Fruit fly (Drosophila melanogaster) whole organism, embryonic: Measurements from ENCODE around the gene CG43321.

ENCODE experiments used
- BEAF-32 ChIP-seq: fragments of 200-800 bp; sonication (Bioruptor generic); optimal IDR thresholded peaks from 3 replicates; lab custom pipeline; 2017; ENCODE audit warnings: missing biosample characterization, missing genetic modification characterization, mild to moderate bottlenecking, moderate library complexity, missing genetic modification reagents
- CG10321 ChIP-seq: fragments of 200-800 bp; sonication (Bioruptor generic); IDR thresholded peaks from 2 replicates; pipeline ENCODE4 v1.3.6; 2022; ENCODE audit warnings: missing biosample characterization, missing genetic modification characterization
- CG10431 ChIP-seq: fragments of 200-800 bp; sonication (Bioruptor generic); optimal IDR thresholded peaks from 3 replicates; lab custom pipeline; 2018; ENCODE audit warnings: missing biosample characterization, mild to moderate bottlenecking, missing genetic modification characterization
- CG10462 ChIP-seq: fragments of 200-800 bp; sonication (Bioruptor generic); optimal IDR thresholded peaks from 2 replicates; lab custom pipeline; 2016; ENCODE audit warnings: missing biosample characterization, missing genetic modification characterization
- CG10565 ChIP-seq: fragments of 200-800 bp; sonication (Bioruptor generic); optimal IDR thresholded peaks from 3 replicates; lab custom pipeline; 2016; ENCODE audit warnings: missing biosample characterization, mild to moderate bottlenecking, missing genetic modification characterization
- CG11093 ChIP-seq: fragments of 200-800 bp; sonication (Bioruptor generic); IDR thresholded peaks from 3 replicates; pipeline ENCODE4 v1.3.6; 2022; ENCODE audit warnings: missing biosample characterization, missing genetic modification characterization
- CG1602 ChIP-seq: fragments of 200-800 bp; sonication (Bioruptor generic); optimal IDR thresholded peaks from 3 replicates; lab custom pipeline; 2016; ENCODE audit warnings: missing biosample characterization, missing genetic modification characterization
- CG16815 ChIP-seq: fragments of 200-800 bp; sonication (Bioruptor generic); optimal IDR thresholded peaks from 3 replicates; lab custom pipeline; 2017; ENCODE audit warnings: missing biosample characterization, mild to moderate bottlenecking, missing genetic modification characterization
- CG2202 ChIP-seq: fragments of 200-800 bp; sonication (Bioruptor generic); optimal IDR thresholded peaks from 2 replicates; lab custom pipeline; 2018; ENCODE audit warnings: missing biosample characterization, mild to moderate bottlenecking, missing genetic modification characterization
- CG2678 ChIP-seq: fragments of 200-800 bp; sonication (Bioruptor generic); optimal IDR thresholded peaks from 3 replicates; lab custom pipeline; 2019; ENCODE audit warnings: missing biosample characterization, mild to moderate bottlenecking, missing genetic modification characterization, moderate library complexity
- CG30020 ChIP-seq: fragments of 200-800 bp; optimal IDR thresholded peaks from 2 replicates; lab custom pipeline; 2019; ENCODE audit warnings: missing biosample characterization, mild to moderate bottlenecking, missing genetic modification characterization, moderate library complexity
- CG31388 ChIP-seq: fragments of 200-800 bp; sonication (Bioruptor generic); optimal IDR thresholded peaks from 2 replicates; lab custom pipeline; 2016; ENCODE audit warnings: missing biosample characterization, missing genetic modification characterization
- CG33213 ChIP-seq: fragments of 200-800 bp; sonication (Bioruptor generic); optimal IDR thresholded peaks from 3 replicates; lab custom pipeline; 2016; ENCODE audit warnings: missing biosample characterization, missing genetic modification characterization
- CG5245 ChIP-seq: fragments of 200-800 bp; sonication (Bioruptor generic); optimal IDR thresholded peaks from 3 replicates; lab custom pipeline; 2016; ENCODE audit warnings: missing biosample characterization, missing genetic modification characterization
- CG6683 ChIP-seq: fragments of 200-800 bp; sonication (Bioruptor generic); optimal IDR thresholded peaks from 2 replicates; lab custom pipeline; 2017; ENCODE audit warnings: missing biosample characterization, mild to moderate bottlenecking, missing genetic modification characterization, missing genetic modification reagents
- CG7786 ChIP-seq: fragments of 200-800 bp; sonication (Bioruptor generic); optimal IDR thresholded peaks from 2 replicates; lab custom pipeline; 2016; ENCODE audit warnings: missing biosample characterization, missing genetic modification characterization
- CG9876 ChIP-seq: fragments of 200-800 bp; sonication (Bioruptor generic); optimal IDR thresholded peaks from 2 replicates; lab custom pipeline; 2016; ENCODE audit warnings: missing biosample characterization, missing genetic modification characterization
- Camta ChIP-seq: fragments of 200-800 bp; sonication (Bioruptor generic); optimal IDR thresholded peaks from 2 replicates; lab custom pipeline; 2016; ENCODE audit warnings: missing biosample characterization, missing genetic modification characterization
- Dll ChIP-seq: fragments of 200-800 bp; sonication (Bioruptor generic); IDR thresholded peaks from 4 replicates; pipeline ENCODE4 v1.3.6; 2022; ENCODE audit warnings: missing biosample characterization, missing genetic modification characterization; ENCODE audit not compliant: partially characterized antibody
- Fer2 ChIP-seq: fragments of 200-800 bp; sonication (Bioruptor generic); optimal IDR thresholded peaks from 2 replicates; lab custom pipeline; 2018; ENCODE audit warnings: missing biosample characterization, mild to moderate bottlenecking, missing genetic modification characterization, moderate library complexity
- H2.0 ChIP-seq: fragments of 200-800 bp; sonication (Bioruptor generic); IDR thresholded peaks from 2 replicates; pipeline ENCODE4 v1.3.6; 2022; ENCODE audit warnings: missing biosample characterization, missing genetic modification characterization
- Hr39 ChIP-seq: fragments of >200 bp; optimal IDR thresholded peaks from 2 replicates; lab custom pipeline; 2017
- Med ChIP-seq: fragments of 200-800 bp; sonication (Bioruptor generic); peaks from one replicate; lab custom pipeline; 2016; ENCODE audit warnings: missing biosample characterization, missing genetic modification characterization, mild to moderate bottlenecking, inconsistent platforms, moderate library complexity
- Meics ChIP-seq: fragments of 200-800 bp; sonication (Bioruptor generic); optimal IDR thresholded peaks from 2 replicates; lab custom pipeline; 2017; ENCODE audit warnings: missing biosample characterization, mild to moderate bottlenecking, missing genetic modification characterization
- NC2β ChIP-seq: fragments of 200-800 bp; sonication (Bioruptor generic); optimal IDR thresholded peaks from 2 replicates; lab custom pipeline; 2016; ENCODE audit warnings: missing biosample characterization, missing genetic modification characterization
- Opbp ChIP-seq: fragments of 200-800 bp; sonication (Bioruptor generic); IDR thresholded peaks from 3 replicates; pipeline ENCODE4 v1.3.6; 2022; ENCODE audit warnings: missing biosample characterization, missing genetic modification characterization; ENCODE audit not compliant: partially characterized antibody
- PHDP ChIP-seq: fragments of 200-800 bp; sonication (Bioruptor generic); optimal IDR thresholded peaks from 3 replicates; lab custom pipeline; 2018; ENCODE audit warnings: missing biosample characterization, mild to moderate bottlenecking, missing genetic modification characterization, moderate library complexity
- Six4 ChIP-seq: fragments of 200-800 bp; sonication (Bioruptor generic); optimal IDR thresholded peaks from 2 replicates; lab custom pipeline; 2016; ENCODE audit warnings: missing biosample characterization, missing genetic modification characterization
- YL-1 ChIP-seq: fragments of 200-800 bp; sonication (Bioruptor generic); optimal IDR thresholded peaks from 3 replicates; lab custom pipeline; 2017; ENCODE audit warnings: missing biosample characterization, mild to moderate bottlenecking, missing genetic modification characterization
- bcd ChIP-seq: fragments of 200-800 bp; sonication (Bioruptor generic); optimal IDR thresholded peaks from 2 replicates; lab custom pipeline; 2017; ENCODE audit warnings: missing biosample characterization, mild to moderate bottlenecking, missing genetic modification characterization
- caup ChIP-seq: fragments of 200-800 bp; sonication (Bioruptor generic); optimal IDR thresholded peaks from 3 replicates; lab custom pipeline; 2017; ENCODE audit warnings: missing biosample characterization, mild to moderate bottlenecking, missing genetic modification characterization, moderate library complexity; ENCODE audit not compliant: severe bottlenecking
- dan ChIP-seq: fragments of 200-800 bp; sonication (Bioruptor generic); IDR thresholded peaks from 2 replicates; pipeline ENCODE4 v1.3.6; 2022; ENCODE audit warnings: missing biosample characterization, missing genetic modification characterization
- danr ChIP-seq: fragments of 200-800 bp; sonication (Bioruptor generic); IDR thresholded peaks from 2 replicates; pipeline ENCODE4 v1.3.6; 2022; ENCODE audit warnings: missing biosample characterization, missing genetic modification characterization
- dati ChIP-seq: fragments of 200-800 bp; sonication (Bioruptor generic); IDR thresholded peaks from 2 replicates; pipeline ENCODE4 v1.3.6; 2022; ENCODE audit warnings: missing biosample characterization, missing genetic modification characterization
- fru ChIP-seq: fragments of >200 bp; optimal IDR thresholded peaks from 2 replicates; lab custom pipeline; 2017
- gcm ChIP-seq: fragments of 200-800 bp; sonication (Bioruptor generic); optimal IDR thresholded peaks from 2 replicates; lab custom pipeline; 2019; ENCODE audit warnings: missing biosample characterization, mild to moderate bottlenecking, missing genetic modification characterization, moderate library complexity
- ham ChIP-seq: fragments of 200-800 bp; sonication (Bioruptor generic); IDR thresholded peaks from 2 replicates; pipeline ENCODE4 v1.3.6; 2022; ENCODE audit warnings: missing biosample characterization, missing genetic modification characterization
- inv ChIP-seq: fragments of 200-800 bp; sonication (Bioruptor generic); IDR thresholded peaks from 2 replicates; pipeline ENCODE4 v1.3.6; 2022; ENCODE audit warnings: missing biosample characterization, missing genetic modification characterization; ENCODE audit not compliant: partially characterized antibody
- lab ChIP-seq: fragments of 200-800 bp; sonication (Bioruptor generic); optimal IDR thresholded peaks from 3 replicates; lab custom pipeline; 2017; ENCODE audit warnings: missing biosample characterization, missing genetic modification characterization, mild to moderate bottlenecking, moderate library complexity, missing genetic modification reagents
- lov ChIP-seq, 2 experiments: fragments of 200-800 bp in 1 of 2; fragments of >200 bp in 1 of 2; sonication (Bioruptor generic) in 1 of 2; IDR thresholded peaks in 1 of 2; optimal IDR thresholded peaks in 1 of 2; 2 replicates in 1 of 2; 3 replicates in 1 of 2; pipeline versions ENCODE4 v1.3.6 to Lab custom; 2017 to 2022; ENCODE audit warnings: missing biosample characterization in 1 of 2, missing genetic modification characterization in 1 of 2
- nerfin-2 ChIP-seq: fragments of 200-800 bp; sonication (Bioruptor generic); IDR thresholded peaks from 2 replicates; pipeline ENCODE4 v1.3.6; 2022; ENCODE audit warnings: missing biosample characterization, missing genetic modification characterization; ENCODE audit not compliant: partially characterized antibody
- sd ChIP-seq: fragments of 200-800 bp; sonication (Bioruptor generic); optimal IDR thresholded peaks from 3 replicates; lab custom pipeline; 2018; ENCODE audit warnings: missing biosample characterization, mild to moderate bottlenecking, missing genetic modification characterization, moderate library complexity
- sens-2 ChIP-seq: fragments of 200-800 bp; sonication (Bioruptor generic); IDR thresholded peaks from 2 replicates; pipeline ENCODE4 v1.3.6; 2022; ENCODE audit warnings: missing biosample characterization, missing genetic modification characterization
- ssp ChIP-seq: fragments of 200-800 bp; sonication (Bioruptor generic); IDR thresholded peaks from 2 replicates; pipeline ENCODE4 v1.3.6; 2022; ENCODE audit warnings: missing biosample characterization, missing genetic modification characterization
- stc ChIP-seq: fragments of 200-800 bp; sonication (Bioruptor generic); IDR thresholded peaks from 2 replicates; pipeline ENCODE4 v1.3.6; 2022; ENCODE audit warnings: missing biosample characterization, missing genetic modification characterization
- twi ChIP-seq: fragments of 200-800 bp; optimal IDR thresholded peaks from 2 replicates; lab custom pipeline; 2019; ENCODE audit warnings: missing biosample characterization, mild to moderate bottlenecking, missing genetic modification characterization, moderate library complexity
- unc-4 ChIP-seq: fragments of 200-800 bp; sonication (Bioruptor generic); IDR thresholded peaks from 2 replicates; pipeline ENCODE4 v1.3.6; 2022; ENCODE audit warnings: missing biosample characterization, missing genetic modification characterization; ENCODE audit not compliant: partially characterized antibody
- wdn ChIP-seq: fragments of 200-800 bp; sonication (Bioruptor generic); IDR thresholded peaks from 2 replicates; pipeline ENCODE4 v1.3.6; 2022; ENCODE audit warnings: missing biosample characterization, missing genetic modification characterization
- yki ChIP-seq: fragments of >200 bp; optimal IDR thresholded peaks from 3 replicates; lab custom pipeline; 2018
- zen ChIP-seq: fragments of 200-800 bp; sonication (Bioruptor generic); optimal IDR thresholded peaks from 3 replicates; lab custom pipeline; 2018; ENCODE audit warnings: missing biosample characterization, mild to moderate bottlenecking, missing genetic modification characterization, moderate library complexity

Gene CG43321

DNA sequence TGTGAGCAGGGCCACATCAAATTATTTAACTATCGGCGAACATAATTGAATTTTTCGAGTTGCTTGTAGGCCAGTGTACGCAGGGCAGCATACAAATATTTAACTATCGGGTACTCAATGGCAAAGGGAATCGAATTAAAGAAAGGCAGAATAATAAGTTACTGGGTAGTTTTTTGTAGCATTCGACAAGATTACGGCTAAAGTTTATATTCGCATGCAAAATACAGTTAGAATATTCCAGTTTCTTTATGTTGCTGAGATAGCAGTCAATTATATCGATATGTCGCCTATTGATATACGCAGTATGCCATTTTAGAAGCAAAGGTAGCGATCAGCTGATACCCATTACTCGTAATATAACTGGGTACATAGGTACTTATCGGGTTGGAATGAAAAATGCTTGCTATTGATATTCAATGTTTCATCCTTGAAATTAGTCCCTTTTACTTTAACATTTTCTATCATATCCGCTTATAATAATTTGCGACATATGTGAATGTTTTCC lies 44.0 kb upstream of the CG43321 start (continued):
- no peak for TF ChIP-seq bcd (GFP tag; lab: Kevin White, UChicago)
- no peak for TF ChIP-seq CG10462 (GFP tag; lab: Kevin White, UChicago)
- no peak for TF ChIP-seq zen
- peak; percentile 96 for TF ChIP-seq Dll (GFP tag; lab: Robert Waterston, UW)
- peak; percentile 70 for TF ChIP-seq unc-4
- TF ChIP-seq inv (GFP tag; lab: Robert Waterston, UW) = no peak
- peak; percentile 28 for TF ChIP-seq CG7786
- 0 out of 3 replicates have a peak, but pooled peaks have one; percentile 14 for TF ChIP-seq CG11093 (GFP tag; lab: Robert Waterston, UW)
- TF ChIP-seq caup (GFP tag; lab: Kevin White, UChicago) = peak; percentile 51
- peak; percentile 52 for TF ChIP-seq NC2β (GFP tag; lab: Kevin White, UChicago)
- TF ChIP-seq CG1602 = no peak
- TF ChIP-seq danr (GFP tag; lab: Robert Waterston, UW) = no peak
- TF ChIP-seq H2.0 (GFP tag; lab: Robert Waterston, UW) = no peak
- TF ChIP-seq dan (GFP tag; lab: Robert Waterston, UW) = no peak
- peak; percentile 66; the same call in 1 of the 2 replicates for TF ChIP-seq nerfin-2 (GFP tag; lab: Robert Waterston, UW)
- no peak for TF ChIP-seq CG2678
- TF ChIP-seq fru (lab: Kevin White, UChicago) = no peak
- TF ChIP-seq gcm (GFP tag; lab: Kevin White, UChicago) = peak; percentile 34
- TF ChIP-seq yki (lab: Kevin White, UChicago) = no peak
- TF ChIP-seq CG2202 = no peak
- TF ChIP-seq stc (GFP tag; lab: Robert Waterston, UW) = no peak
- TF ChIP-seq CG10431 (GFP tag; lab: Kevin White, UChicago) = no peak
- TF ChIP-seq CG31388 (GFP tag; lab: Kevin White, UChicago) = no peak
- TF ChIP-seq Six4 = peak; percentile 20
- TF ChIP-seq sens-2 (GFP tag; lab: Robert Waterston, UW) = no peak
- TF ChIP-seq BEAF-32 (GFP tag; lab: Kevin White, UChicago) = no peak
- peak; percentile 78 for TF ChIP-seq sd (tag; lab: Kevin White, UChicago)
- TF ChIP-seq YL-1 = peak; percentile 22
- TF ChIP-seq Fer2 (tag; lab: Kevin White, UChicago) = no peak
- TF ChIP-seq CG10565 (GFP tag; lab: Kevin White, UChicago) = no peak
- TF ChIP-seq wdn (GFP tag; lab: Robert Waterston, UW) = 0 out of 2 replicates have a peak, but pooled peaks have one; percentile 44
- peak; percentile 76 for TF ChIP-seq Opbp (GFP tag; lab: Robert Waterston, UW)
- TF ChIP-seq CG30020 = peak; percentile 6
- TF ChIP-seq Med (GFP tag; lab: Kevin White, UChicago) = peak; percentile 95
- TF ChIP-seq CG6683 (GFP tag; lab: Kevin White, UChicago) = no peak
- TF ChIP-seq CG9876 (GFP tag; lab: Kevin White, UChicago) = no peak
- TF ChIP-seq CG33213 (GFP tag; lab: Kevin White, UChicago) = peak; percentile 26
- TF ChIP-seq CG5245 (GFP tag; lab: Kevin White, UChicago) = peak; percentile 26
- TF ChIP-seq ssp (GFP tag; lab: Robert Waterston, UW) = 0 out of 2 replicates have a peak, but pooled peaks have one; percentile 20
- no peak for TF ChIP-seq CG10321 (GFP tag; lab: Robert Waterston, UW)
- no peak for TF ChIP-seq ham (GFP tag; lab: Robert Waterston, UW)
- TF ChIP-seq Meics (GFP tag; lab: Kevin White, UChicago) = peak; percentile 45
- TF ChIP-seq CG16815 = no peak
- no peak for TF ChIP-seq twi (tag; lab: Kevin White, UChicago)
- TF ChIP-seq Camta (GFP tag; lab: Kevin White, UChicago) = peak; percentile 47
- TF ChIP-seq Hr39 (lab: Kevin White, UChicago) = no peak
- peak; percentile 51 for TF ChIP-seq PHDP (tag; lab: Kevin White, UChicago)
- no peak for TF ChIP-seq lov (optimal IDR thresholded peaks at IDR 0.05; lab: Kevin White, UChicago)
- no peak for TF ChIP-seq lov (GFP tag; IDR thresholded peaks at IDR 0.05; lab: Robert Waterston, UW)
- no peak for TF ChIP-seq dati (GFP tag; lab: Robert Waterston, UW)
- TF ChIP-seq lab = no peak
